Worm (Caenorhabditis elegans): ENCODE data around the gene srh-257.

- no peak for TF ChIP-seq nhr-77 (tag; optimal IDR thresholded peaks at IDR 0.05)
- no peak for TF ChIP-seq F49E8.2 (tag; optimal IDR thresholded peaks at IDR 0.05; ENCODE audit: borderline replicate concordance)
These were observed 12.1 kb upstream of the srh-257 start, which contains the start of gene T06E6.1 for ce11 chrV:15394906-15395305.

Measured in whole organism, L4 larva.